Worm (Caenorhabditis elegans): ENCODE results near the gene clec-263.
"Not testable (repeated sequence)": the region's sequence is repeated elsewhere in the genome, so short reads cannot be mapped to it uniquely, and the experiment has no call there.

Gene clec-263

DNA sequence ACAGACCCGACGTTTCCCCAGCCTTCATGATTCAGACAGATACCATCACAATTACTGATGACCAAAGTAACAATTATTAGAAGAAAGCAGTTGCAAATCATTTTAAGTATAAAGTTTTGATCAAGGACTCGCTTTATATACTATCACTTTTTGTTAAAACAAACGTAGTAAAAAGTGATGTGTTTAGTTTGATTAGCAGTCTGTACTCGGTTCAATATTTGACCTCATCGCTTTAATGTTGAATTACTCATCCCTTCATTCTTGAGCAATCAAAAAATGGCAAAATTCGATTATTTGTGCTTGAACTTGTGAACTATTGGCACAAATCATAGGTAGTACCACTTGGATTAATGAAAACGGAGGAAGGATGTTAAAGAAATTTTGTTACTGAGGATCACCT is 16.1 kb upstream of the clec-263 start, which contains the start of gene abf-4:
Gene abf-4, minus strand, starts transcription at position 101 of the 400 bp plus-strand sequence.
- TF ChIP-seq nhr-76 (tag; optimal IDR thresholded peaks at IDR 0.05) (no peak), nhr-77 (tag; optimal IDR thresholded peaks at IDR 0.05) (no peak), hlh-4 (tag; optimal IDR thresholded peaks at IDR 0.05) (no peak), aha-1 (tag; optimal IDR thresholded peaks at IDR 0.05) (no peak), ztf-11 (tag; optimal IDR thresholded peaks at IDR 0.05) (no peak), skn-1 (tag; optimal IDR thresholded peaks at IDR 0.05) (no peak), unc-98 (GFP tag; IDR thresholded peaks at IDR 0.05) (no peak), tlp-1 (tag; optimal IDR thresholded peaks at IDR 0.05) (no peak), ces-1 (GFP tag; optimal IDR thresholded peaks at IDR 0.05) (no peak), egl-13 (tag; optimal IDR thresholded peaks at IDR 0.05) (no peak)

DNA sequence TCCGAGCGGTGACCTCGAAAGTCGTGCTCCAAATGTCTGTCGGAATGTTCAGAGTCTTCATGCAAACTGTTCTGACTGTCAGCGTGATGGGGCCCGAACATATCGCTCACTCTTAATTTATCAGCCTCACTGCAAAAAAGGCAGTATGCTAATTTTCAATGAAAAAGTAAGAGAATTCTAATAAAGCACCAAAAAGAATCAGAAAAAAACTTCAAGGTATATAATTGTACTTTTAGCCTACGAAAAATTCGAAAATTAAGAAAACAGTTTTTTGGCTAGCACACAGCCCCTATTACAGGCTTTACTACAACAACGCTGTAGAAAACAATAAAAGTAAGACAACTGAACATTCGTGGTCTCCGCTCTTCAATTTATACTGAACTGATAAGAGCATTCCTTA is 12.6 kb upstream of the clec-263 start, which contains the start of gene F26F2.1:
Gene F26F2.1, minus strand, starts transcription at position 101 of the 400 bp plus-strand sequence.
- TF ChIP-seq efl-3 (GFP tag; optimal IDR thresholded peaks at IDR 0.05) (no peak), nhr-84 (tag; optimal IDR thresholded peaks at IDR 0.05) (no peak), ztf-11 (tag; optimal IDR thresholded peaks at IDR 0.05) (no peak), ama-1 (optimal IDR thresholded peaks at IDR 0.05) (no peak), unc-30 (tag; optimal IDR thresholded peaks at IDR 0.05) (no peak), F16B12.6 (tag; optimal IDR thresholded peaks at IDR 0.05) (no peak), aha-1 (tag; optimal IDR thresholded peaks at IDR 0.05) (no peak), unc-62 (GFP tag; optimal IDR thresholded peaks at IDR 0.05) (no peak), tbx-2 (tag; optimal IDR thresholded peaks at IDR 0.05) (no peak), fkh-4 (tag; optimal IDR thresholded peaks at IDR 0.05; ENCODE audit: borderline replicate concordance) (no peak), elt-3 (tag; optimal IDR thresholded peaks at IDR 0.05) (no peak)

DNA sequence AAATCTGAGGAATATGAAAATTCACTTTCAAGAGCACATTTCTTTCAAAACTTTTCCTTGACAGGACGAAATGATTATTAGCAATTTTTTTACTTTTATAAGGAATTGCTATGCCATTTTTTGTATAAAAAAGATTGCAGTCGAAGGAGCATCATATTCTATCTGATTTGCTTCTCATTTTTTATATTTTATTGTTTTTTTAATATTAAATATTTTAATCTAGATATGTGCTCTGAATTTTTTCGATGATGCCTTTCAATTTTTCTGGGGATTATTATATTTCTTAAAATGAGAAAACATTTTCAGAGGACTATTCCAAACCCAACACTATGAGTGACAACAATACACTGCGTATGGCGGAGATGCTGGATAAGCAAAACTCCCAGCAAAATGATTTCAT is 10.4 kb upstream of the clec-263 start, which contains the start of gene F26F2.13:
Gene F26F2.13, plus strand, starts transcription at position 301 of the 400 bp plus-strand sequence.
- not testable (repeated sequence) for TF ChIP-seq lsy-2 (tag; optimal IDR thresholded peaks at IDR 0.05); nhr-12 (tag; optimal IDR thresholded peaks at IDR 0.05); efl-3 (GFP tag; optimal IDR thresholded peaks at IDR 0.05)

DNA sequence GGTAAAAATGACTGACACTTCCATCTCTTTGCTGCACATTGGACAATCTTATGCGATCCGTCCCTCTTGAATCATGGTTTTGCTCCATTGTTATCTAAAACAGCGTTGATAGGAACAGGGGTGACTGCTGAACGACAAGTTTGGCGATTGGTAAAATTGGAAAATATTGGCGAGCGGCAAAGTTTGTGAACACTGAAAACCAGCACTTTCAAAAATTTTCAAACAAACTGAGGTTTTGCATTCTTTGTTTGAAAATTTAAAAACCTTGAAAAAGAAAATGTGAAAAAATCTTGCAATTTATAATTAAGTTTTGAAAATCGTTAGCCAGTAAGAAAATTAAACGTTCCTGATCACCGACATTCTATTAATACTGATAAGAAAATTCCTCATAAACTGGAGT is 8.0 kb upstream of the clec-263 start, which contains the start of gene F26F2.3:
Gene F26F2.3, minus strand, starts transcription at position 101 of the 400 bp plus-strand sequence.
- TF ChIP-seq nhr-76 (tag; optimal IDR thresholded peaks at IDR 0.05), result no peak
- no peak for TF ChIP-seq efl-3 (GFP tag; optimal IDR thresholded peaks at IDR 0.05)
- no peak for TF ChIP-seq unc-62 (GFP tag; optimal IDR thresholded peaks at IDR 0.05)
- no peak for TF ChIP-seq sup-37 (GFP tag; optimal IDR thresholded peaks at IDR 0.05)

DNA sequence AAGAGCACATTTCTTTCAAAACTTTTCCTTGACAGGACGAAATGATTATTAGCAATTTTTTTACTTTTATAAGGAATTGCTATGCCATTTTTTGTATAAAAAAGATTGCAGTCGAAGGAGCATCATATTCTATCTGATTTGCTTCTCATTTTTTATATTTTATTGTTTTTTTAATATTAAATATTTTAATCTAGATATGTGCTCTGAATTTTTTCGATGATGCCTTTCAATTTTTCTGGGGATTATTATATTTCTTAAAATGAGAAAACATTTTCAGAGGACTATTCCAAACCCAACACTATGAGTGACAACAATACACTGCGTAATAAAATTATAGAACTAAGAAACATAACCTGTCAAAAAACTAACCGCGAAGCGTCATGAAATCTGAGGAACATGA is 5.4 kb upstream of the clec-263 start, which contains the start of gene F26F2.4:
Gene F26F2.4, plus strand, starts transcription at position 301 of the 400 bp plus-strand sequence.
- TF ChIP-seq lin-35 (GFP tag; optimal IDR thresholded peaks at IDR 0.05); ceh-88 (GFP tag; IDR thresholded peaks at IDR 0.05); lsy-2 (tag; optimal IDR thresholded peaks at IDR 0.05): not testable (repeated sequence)

DNA sequence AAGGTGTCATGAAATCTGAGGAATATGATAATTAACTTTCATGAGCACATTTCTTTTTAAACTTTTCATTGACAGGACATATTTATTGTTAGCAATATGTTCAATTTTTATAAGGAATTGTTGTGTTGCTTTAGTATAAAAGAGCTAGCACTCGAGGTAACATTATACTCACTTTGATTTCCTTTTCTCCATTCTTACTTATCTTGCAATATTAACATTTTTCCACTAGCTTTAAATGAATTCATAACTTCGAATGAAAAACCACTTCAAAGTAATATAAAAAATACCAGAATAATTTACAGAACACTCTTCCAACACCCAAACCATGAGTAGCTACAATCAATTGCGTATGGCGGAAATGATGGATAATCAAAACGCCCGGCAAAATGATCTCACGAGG is 1.0 kb upstream of the clec-263 start, which contains the start of gene F26F2.5:
Gene F26F2.5, plus strand, starts transcription at position 301 of the 400 bp plus-strand sequence.
- no peak for TF ChIP-seq fkh-8 (tag; optimal IDR thresholded peaks at IDR 0.05)
- no peak for TF ChIP-seq C16A3.4 (tag; optimal IDR thresholded peaks at IDR 0.05)
- no peak for TF ChIP-seq ces-1 (GFP tag; optimal IDR thresholded peaks at IDR 0.05)
- TF ChIP-seq isw-1 (GFP tag; IDR thresholded peaks at IDR 0.05), result no peak
- no peak for TF ChIP-seq skn-1 (tag; optimal IDR thresholded peaks at IDR 0.05)

DNA sequence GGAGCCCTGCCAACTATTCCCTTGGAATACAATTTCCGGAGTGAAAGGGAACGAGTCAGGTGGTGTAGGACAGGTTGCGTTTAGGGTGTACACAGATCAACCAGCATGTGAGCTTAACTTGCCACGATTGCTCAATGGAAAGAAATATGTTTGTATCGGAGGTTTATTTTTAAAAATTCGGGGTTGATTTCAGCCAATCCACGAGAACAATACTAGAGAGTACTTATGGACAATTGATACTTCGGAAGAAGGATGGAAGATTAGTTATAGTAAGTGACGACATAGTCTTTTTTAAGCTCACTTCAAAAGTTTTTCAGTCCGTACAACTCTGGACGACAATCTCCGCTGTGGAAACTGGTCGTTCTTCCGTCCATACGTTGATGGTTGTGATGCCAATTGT is 458 bp downstream of the clec-263 start:
- TF ChIP-seq ztf-11 (tag; optimal IDR thresholded peaks at IDR 0.05), result no peak
- no peak for TF ChIP-seq Y116A8C.19 (tag; optimal IDR thresholded peaks at IDR 0.05; ENCODE audit: borderline replicate concordance)
- no peak for TF ChIP-seq lin-15B (tag; optimal IDR thresholded peaks at IDR 0.05)

Measured in whole organism, L1 larva.